Fruit fly (Drosophila melanogaster) whole organism, wandering third instar larva: ENCODE measurements around the gene Arc42.

Experiments used
- Abd-B ChIP-seq: fragments of >200 bp; optimal IDR thresholded peaks from 2 replicates; lab custom pipeline; 2017; ENCODE audit warnings: missing biosample characterization, missing genetic modification characterization
- CG32264 ChIP-seq: fragments of 200-800 bp; sonication (Bioruptor generic); optimal IDR thresholded peaks from 2 replicates; lab custom pipeline; 2016; ENCODE audit warnings: missing biosample characterization, missing genetic modification characterization
- CG9705 ChIP-seq: fragments of 200-800 bp; sonication (Bioruptor generic); optimal IDR thresholded peaks from 2 replicates; lab custom pipeline; 2018; ENCODE audit warnings: missing biosample characterization, mild to moderate bottlenecking, missing genetic modification characterization
- CrebA ChIP-seq: fragments of 200-800 bp; sonication (Bioruptor generic); optimal IDR thresholded peaks from 2 replicates; lab custom pipeline; 2016; ENCODE audit warnings: missing biosample characterization, mild to moderate bottlenecking, missing genetic modification characterization, borderline replicate concordance
- Dfd ChIP-seq: fragments of >200 bp; optimal IDR thresholded peaks from 2 replicates; lab custom pipeline; 2017; ENCODE audit warnings: missing biosample characterization, missing genetic modification characterization
- Dif ChIP-seq: fragments of 200-275, 200-300 bp; sonication (Bioruptor generic); optimal IDR thresholded peaks from 2 replicates; lab custom pipeline; 2018; ENCODE audit warnings: missing biosample characterization, missing genetic modification characterization; ENCODE audit not compliant: partially characterized antibody
- GATAd ChIP-seq: sonication (Bioruptor generic); optimal IDR thresholded peaks from 2 replicates; lab custom pipeline; 2016; ENCODE audit warnings: missing biosample characterization, missing genetic modification characterization
- HLH106 ChIP-seq: fragments of 200-800 bp; optimal IDR thresholded peaks from 3 replicates; lab custom pipeline; 2019; ENCODE audit warnings: missing biosample characterization, mild to moderate bottlenecking, missing genetic modification characterization, moderate library complexity
- Hnf4 ChIP-seq: fragments of 200-800 bp; sonication (Bioruptor generic); optimal IDR thresholded peaks from 2 replicates; lab custom pipeline; 2016; ENCODE audit warnings: missing biosample characterization, mild to moderate bottlenecking, missing genetic modification characterization
- Hr78 ChIP-seq: fragments of >200 bp; optimal IDR thresholded peaks from 2 replicates; lab custom pipeline; 2017; ENCODE audit warnings: missing biosample characterization, missing genetic modification characterization
- Hr83 ChIP-seq: fragments of 200-300 bp; sonication (Bioruptor generic); optimal IDR thresholded peaks from 2 replicates; lab custom pipeline; 2016; ENCODE audit warnings: missing biosample characterization, mild to moderate bottlenecking, missing genetic modification characterization, moderate library complexity; ENCODE audit not compliant: poor library complexity, severe bottlenecking
- Jra ChIP-seq: sonication (Bioruptor generic); optimal IDR thresholded peaks from 2 replicates; lab custom pipeline; 2016; ENCODE audit warnings: missing biosample characterization, missing genetic modification characterization
- Mio ChIP-seq: sonication (Bioruptor generic); optimal IDR thresholded peaks from 2 replicates; lab custom pipeline; 2016; ENCODE audit warnings: missing biosample characterization, missing genetic modification characterization
- Myc ChIP-seq: fragments of >200 bp; optimal IDR thresholded peaks from 2 replicates; lab custom pipeline; 2017
- N ChIP-seq: fragments of >200 bp; optimal IDR thresholded peaks from 2 replicates; lab custom pipeline; 2018; ENCODE audit warnings: missing biosample characterization, missing external identifiers, missing genetic modification characterization
- OdsH ChIP-seq: fragments of 200-800 bp; sonication (Bioruptor generic); optimal IDR thresholded peaks from 2 replicates; lab custom pipeline; 2016; ENCODE audit warnings: missing biosample characterization, mild to moderate bottlenecking, missing genetic modification characterization
- Rel ChIP-seq, 2 experiments: fragments of 200-800 bp; sonication (Bioruptor generic) in 1 of 2; optimal IDR thresholded peaks; 2 replicates in 1 of 2; 3 replicates in 1 of 2; lab custom pipeline; 2016 to 2019; ENCODE audit warnings: mild to moderate bottlenecking in 2 of 2, missing biosample characterization in 2 of 2, missing genetic modification characterization in 2 of 2, moderate library complexity in 1 of 2
- Sp1 ChIP-seq: fragments of 200-800 bp; sonication (Bioruptor generic); optimal IDR thresholded peaks from 3 replicates; lab custom pipeline; 2019; ENCODE audit warnings: missing biosample characterization, mild to moderate bottlenecking, missing genetic modification characterization, moderate library complexity
- Vsx2 ChIP-seq: fragments of 200-300, 225-300 bp; sonication (Bioruptor generic); optimal IDR thresholded peaks from 2 replicates; lab custom pipeline; 2018; ENCODE audit warnings: missing biosample characterization, missing genetic modification characterization; ENCODE audit not compliant: partially characterized antibody
- br ChIP-seq: fragments of 200-800 bp; sonication (Bioruptor generic); optimal IDR thresholded peaks from 2 replicates; lab custom pipeline; 2016; ENCODE audit warnings: missing biosample characterization, missing genetic modification characterization
- brk ChIP-seq: fragments of 200-800 bp; sonication (Bioruptor generic); optimal IDR thresholded peaks from 2 replicates; lab custom pipeline; 2016; ENCODE audit warnings: missing biosample characterization, mild to moderate bottlenecking, missing genetic modification characterization
- dl ChIP-seq, 2 experiments: fragments of 175-275, 200-275 bp in 1 of 2; fragments of 200-275 bp in 1 of 2; sonication (Bioruptor generic); optimal IDR thresholded peaks; lab custom pipeline; 2018; ENCODE audit warnings: mild to moderate bottlenecking in 2 of 2, missing biosample characterization in 2 of 2, missing genetic modification characterization in 2 of 2, moderate library complexity in 2 of 2; ENCODE audit not compliant: partially characterized antibody in 2 of 2, insufficient read depth in 1 of 2
- dmrt93B ChIP-seq: fragments of 200-800 bp; sonication (Bioruptor generic); optimal IDR thresholded peaks from 2 replicates; lab custom pipeline; 2018; ENCODE audit warnings: missing biosample characterization, mild to moderate bottlenecking, missing genetic modification characterization
- dsf ChIP-seq: sonication (Bioruptor generic); optimal IDR thresholded peaks from 2 replicates; lab custom pipeline; 2016; ENCODE audit warnings: missing biosample characterization, missing genetic modification characterization, borderline replicate concordance
- ey ChIP-seq: fragments of 200-800 bp; sonication (Bioruptor generic); optimal IDR thresholded peaks from 2 replicates; lab custom pipeline; 2016; ENCODE audit warnings: missing biosample characterization, missing genetic modification characterization
- foxo ChIP-seq, 2 experiments: fragments of 200-800 bp; sonication (Bioruptor generic); optimal IDR thresholded peaks; 2 replicates in 1 of 2; 3 replicates in 1 of 2; lab custom pipeline; 2016 to 2017; ENCODE audit warnings: missing biosample characterization in 2 of 2, missing genetic modification characterization in 2 of 2
- fru ChIP-seq: fragments of 200-800 bp; sonication (Bioruptor generic); optimal IDR thresholded peaks from 3 replicates; lab custom pipeline; 2016; ENCODE audit warnings: missing biosample characterization, mild to moderate bottlenecking, missing genetic modification characterization
- h ChIP-seq: fragments of 200-800 bp; sonication (Bioruptor generic); optimal IDR thresholded peaks from 3 replicates; lab custom pipeline; 2016; ENCODE audit warnings: missing biosample characterization, mild to moderate bottlenecking, missing genetic modification characterization
- jim ChIP-seq: fragments of 175-275, 200-325 bp; sonication (Bioruptor generic); optimal IDR thresholded peaks from 2 replicates; lab custom pipeline; 2016; ENCODE audit warnings: missing biosample characterization, mild to moderate bottlenecking, missing genetic modification characterization
- lola ChIP-seq: fragments of >200 bp; optimal IDR thresholded peaks from 2 replicates; lab custom pipeline; 2017; ENCODE audit warnings: missing biosample characterization, missing genetic modification characterization
- pan ChIP-seq: fragments of >200 bp; optimal IDR thresholded peaks from 2 replicates; lab custom pipeline; 2017
- psq ChIP-seq: fragments of 200-800 bp; sonication (Bioruptor generic); optimal IDR thresholded peaks from 3 replicates; lab custom pipeline; 2017; ENCODE audit warnings: missing biosample characterization, mild to moderate bottlenecking, missing genetic modification characterization, moderate library complexity
- rgr ChIP-seq: fragments of 200-800 bp; sonication (Bioruptor generic); optimal IDR thresholded peaks from 3 replicates; lab custom pipeline; 2016; ENCODE audit warnings: missing biosample characterization, mild to moderate bottlenecking, missing genetic modification characterization
- sage ChIP-seq: fragments of 200-800 bp; sonication (Bioruptor generic); optimal IDR thresholded peaks from 2 replicates; lab custom pipeline; 2016; ENCODE audit warnings: missing biosample characterization, mild to moderate bottlenecking, missing genetic modification characterization
- sv ChIP-seq: fragments of 200-800 bp; sonication (Bioruptor generic); optimal IDR thresholded peaks from 3 replicates; lab custom pipeline; 2016; ENCODE audit warnings: missing biosample characterization, missing genetic modification characterization
- tai ChIP-seq: sonication (Bioruptor generic); optimal IDR thresholded peaks from 2 replicates; lab custom pipeline; 2016; ENCODE audit warnings: missing biosample characterization, missing genetic modification characterization
- usp ChIP-seq: fragments of >200 bp; optimal IDR thresholded peaks from 2 replicates; lab custom pipeline; 2017; ENCODE audit warnings: missing biosample characterization, missing genetic modification characterization
- woc ChIP-seq: sonication (Bioruptor generic); optimal IDR thresholded peaks from 2 replicates; lab custom pipeline; 2016; ENCODE audit warnings: missing biosample characterization, mild to moderate bottlenecking, missing genetic modification characterization

Arc42 gene

DNA sequence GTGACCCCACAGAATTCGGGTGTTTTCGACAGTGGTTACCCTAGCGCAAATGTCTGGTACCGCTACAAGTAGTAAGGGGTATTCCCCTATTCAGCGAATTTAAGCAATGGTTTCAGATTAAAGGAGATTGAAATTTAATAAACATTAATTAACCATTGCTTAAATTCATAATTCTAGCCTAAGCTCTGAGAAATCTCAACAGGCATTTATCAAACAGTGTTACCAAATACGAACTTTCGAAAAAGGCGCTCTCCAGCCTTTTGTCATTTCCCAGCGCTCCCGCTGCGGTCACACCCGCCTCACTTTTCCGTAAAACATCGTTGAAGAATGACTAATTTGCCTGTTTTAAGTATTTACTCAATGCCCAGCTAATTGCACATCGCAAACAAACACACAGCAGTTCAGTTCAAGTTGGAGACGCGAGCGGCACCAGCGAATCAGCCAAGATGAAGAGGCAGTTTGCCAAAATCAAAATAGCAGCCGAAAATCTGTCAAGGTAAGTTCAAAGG, 27.4 kb downstream of the Arc42 start, which contains the start of the genes Surf6 and RhoGAP92B (continued):
- TF ChIP-seq OdsH (peak; percentile 37), sage (no peak), CG9705 (GFP tag; lab: Kevin White, UChicago) (peak; percentile 48), sv (GFP tag; lab: Kevin White, UChicago) (peak; percentile 56)

DNA sequence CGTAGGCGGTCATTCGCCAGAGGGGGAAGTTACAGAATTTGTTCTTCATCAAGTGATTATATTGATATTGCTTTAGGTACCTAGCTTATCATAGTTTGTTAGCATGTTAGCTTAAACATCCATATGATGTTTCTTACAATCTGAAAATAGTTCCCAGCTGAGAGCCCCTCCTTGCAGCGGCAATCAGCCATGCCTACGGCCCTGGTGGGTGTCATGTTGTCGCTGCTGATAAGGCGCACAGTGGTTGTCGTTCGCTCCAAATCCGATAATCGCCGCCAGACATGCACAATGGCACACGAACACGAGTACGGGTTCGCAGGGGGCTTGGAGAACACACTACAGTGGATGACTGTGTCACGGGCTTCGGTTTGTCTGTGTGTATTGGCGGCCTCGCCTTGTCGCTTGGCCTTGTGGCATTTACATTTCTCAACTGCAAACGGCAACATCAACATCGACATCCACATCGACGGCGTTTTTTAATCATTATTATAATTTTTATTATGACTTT, 28.4 kb downstream of the Arc42 start:
- TF ChIP-seq ey (GFP tag; lab: Kevin White, UChicago), result peak; percentile 96
- TF ChIP-seq sage, result peak; percentile 55
- TF ChIP-seq jim (GFP tag; lab: Kevin White, UChicago), result peak; percentile 10
- no peak for TF ChIP-seq brk (GFP tag; lab: Kevin White, UChicago)
- peak; percentile 92 for TF ChIP-seq Hnf4 (GFP tag; lab: Kevin White, UChicago)
- peak; percentile 86 for TF ChIP-seq psq
- TF ChIP-seq GATAd (GFP tag; lab: Kevin White, UChicago), result peak; percentile 45
- peak; percentile 95 for TF ChIP-seq h (GFP tag; lab: Kevin White, UChicago)
- peak; percentile 33 for TF ChIP-seq Rel (GFP tag; optimal IDR thresholded peaks at IDR 0.05; lab: Kevin White, UChicago)
- TF ChIP-seq Rel (tag; optimal IDR thresholded peaks at IDR 0.05; lab: Kevin White, UChicago), result peak; percentile 87
- TF ChIP-seq rgr (GFP tag; lab: Kevin White, UChicago), result peak; percentile 96
- TF ChIP-seq CrebA (GFP tag; lab: Kevin White, UChicago), result no peak
- TF ChIP-seq CG9705 (GFP tag; lab: Kevin White, UChicago), result peak; percentile 52
- peak; percentile 95 for TF ChIP-seq fru
- peak; percentile 75 for TF ChIP-seq woc (GFP tag; lab: Kevin White, UChicago)
- peak; percentile 56 for TF ChIP-seq dsf (GFP tag; lab: Kevin White, UChicago)
- TF ChIP-seq foxo (GFP tag; optimal IDR thresholded peaks at IDR 0.05; lab: Kevin White, UChicago), result peak; percentile 6 to 94
- TF ChIP-seq br, result peak; percentile 95
- no peak for TF ChIP-seq N (GFP tag; lab: Kevin White, UChicago)
- no peak for TF ChIP-seq Vsx2 (GFP tag; lab: Kevin White, UChicago)
- no peak for TF ChIP-seq Hr78 (GFP tag; lab: Kevin White, UChicago)
- TF ChIP-seq usp (GFP tag; lab: Kevin White, UChicago), result no peak
- TF ChIP-seq Jra (GFP tag; lab: Kevin White, UChicago), result peak; percentile 92
- TF ChIP-seq sv (GFP tag; lab: Kevin White, UChicago), result peak; percentile 68
- TF ChIP-seq Sp1 (GFP tag; lab: Kevin White, UChicago), result peak; percentile 86
- no peak for TF ChIP-seq lola (GFP tag; lab: Kevin White, UChicago)
- TF ChIP-seq Hr83, result peak; percentile 81
- TF ChIP-seq dmrt93B, result peak; percentile 83
- TF ChIP-seq Dfd (GFP tag; lab: Kevin White, UChicago), result no peak
- TF ChIP-seq Dif (GFP tag; lab: Kevin White, UChicago), result peak; percentile 42
- no peak for TF ChIP-seq dl (GFP tag; optimal IDR thresholded peaks at IDR 0.05; lab: Kevin White, UChicago; ENCODE audit: insufficient read depth in 1 of 2, partially characterized antibody in 2 of 2)
- TF ChIP-seq pan, result no peak
- no peak for TF ChIP-seq Myc (lab: Kevin White, UChicago)
- peak; percentile 89 for TF ChIP-seq HLH106 (tag; lab: Kevin White, UChicago)
- peak; percentile 89 for TF ChIP-seq tai (GFP tag; lab: Kevin White, UChicago)
- TF ChIP-seq OdsH, result peak; percentile 95
- TF ChIP-seq Abd-B, result no peak
- peak; percentile 66 for TF ChIP-seq CG32264 (GFP tag; lab: Kevin White, UChicago)
- peak; percentile 78 for TF ChIP-seq Mio (GFP tag; lab: Kevin White, UChicago)
